Worm (Caenorhabditis elegans): ENCODE results near the gene F15H10.8.

F15H10.8 gene

ce11 chrV:10379761-10380160 lies 22.9 kb downstream of the F15H10.8 start:
- TF ChIP-seq sox-4 (tag; optimal IDR thresholded peaks at IDR 0.05) (no peak), C04F5.9 (tag; optimal IDR thresholded peaks at IDR 0.05) (no peak), efl-1 (optimal IDR thresholded peaks at IDR 0.05) (no peak), efl-1 (GFP tag; optimal IDR thresholded peaks at IDR 0.05 in 1 of 2) (no peak), egl-13 (tag; optimal IDR thresholded peaks at IDR 0.05) (no peak), efl-3 (GFP tag; optimal IDR thresholded peaks at IDR 0.05) (no peak), zip-4 (GFP tag; optimal IDR thresholded peaks at IDR 0.05) (no peak), nhr-237 (tag; optimal IDR thresholded peaks at IDR 0.05) (no peak), nhr-47 (tag; optimal IDR thresholded peaks at IDR 0.05) (no peak), skn-1 (tag; optimal IDR thresholded peaks at IDR 0.05) (no peak), lsy-2 (tag; optimal IDR thresholded peaks at IDR 0.05) (no peak), irx-1 (tag; optimal IDR thresholded peaks at IDR 0.05) (no peak)

DNA sequence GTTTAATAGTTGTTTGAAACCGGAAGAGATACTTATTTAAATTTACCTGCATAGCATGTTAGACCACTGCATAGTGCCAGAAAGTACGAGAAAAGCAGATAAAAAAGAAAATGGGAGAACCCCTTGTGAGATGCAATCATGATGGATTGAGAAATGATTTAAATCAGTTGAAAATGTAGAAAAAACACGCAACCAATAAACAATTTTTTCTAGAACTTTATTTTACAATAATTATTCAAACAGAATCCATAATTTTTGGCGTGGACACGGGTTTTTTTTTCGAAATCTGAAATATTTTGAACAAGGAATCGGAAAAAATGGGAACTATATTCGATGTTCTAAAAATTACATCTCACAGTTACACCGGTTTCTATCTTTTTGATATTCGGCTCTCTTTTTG lies 23.4 kb downstream of the F15H10.8 start, which contains the start of gene AC3.12:
Gene AC3.12 (minus strand): TSS at position 101 of the 400 bp plus-strand sequence.
- TF ChIP-seq lsy-2 (tag; optimal IDR thresholded peaks at IDR 0.05) = no peak
- TF ChIP-seq nhr-85 (tag) = peak; percentile 2
- TF ChIP-seq nhr-47 (tag; optimal IDR thresholded peaks at IDR 0.05) = no peak
- TF ChIP-seq unc-98 (GFP tag; IDR thresholded peaks at IDR 0.05) = no peak

ce11 chrV:10371951-10372350 lies 30.8 kb downstream of the F15H10.8 start, which contains the start of gene ugt-49:
Gene ugt-49 (plus strand): TSS chrV:10372321.
- TF ChIP-seq nhr-19 (GFP tag; conservative IDR thresholded peaks at IDR 0.05) (no peak), ceh-8 (GFP tag; optimal IDR thresholded peaks at IDR 0.05) (no peak), isw-1 (GFP tag; IDR thresholded peaks at IDR 0.05) (no peak), lir-3 (tag; optimal IDR thresholded peaks at IDR 0.05; ENCODE audit: poor library complexity) (no peak), dsc-1 (tag; optimal IDR thresholded peaks at IDR 0.05) (no peak), elt-2 (tag; optimal IDR thresholded peaks at IDR 0.05) (no peak), zag-1 (tag; optimal IDR thresholded peaks at IDR 0.05) (no peak), ama-1 (optimal IDR thresholded peaks at IDR 0.05) (no peak), nhr-237 (tag; optimal IDR thresholded peaks at IDR 0.05) (no peak), lin-14 (GFP tag; optimal IDR thresholded peaks at IDR 0.05) (no peak), nhr-76 (tag; optimal IDR thresholded peaks at IDR 0.05) (no peak), nhr-85 (tag) (no peak), alr-1 (tag; optimal IDR thresholded peaks at IDR 0.05; ENCODE audit: borderline replicate concordance) (no peak)

ce11 chrV:10371177-10371576 lies 31.5 kb downstream of the F15H10.8 start:
- no peak for TF ChIP-seq ceh-82 (tag; optimal IDR thresholded peaks at IDR 0.05)
- no peak for TF ChIP-seq pax-3 (tag; optimal IDR thresholded peaks at IDR 0.05)
- no peak for TF ChIP-seq skn-1 (tag; optimal IDR thresholded peaks at IDR 0.05)
- TF ChIP-seq ces-1 (GFP tag; optimal IDR thresholded peaks at IDR 0.05) = no peak
- peak; percentile 72 for TF ChIP-seq nhr-20 (tag; optimal IDR thresholded peaks at IDR 0.05)
- no peak for TF ChIP-seq mef-2 (tag; optimal IDR thresholded peaks at IDR 0.05)
- peak; percentile 49 for TF ChIP-seq nhr-71 (tag; optimal IDR thresholded peaks at IDR 0.05)
- peak; percentile 76 for TF ChIP-seq nhr-85 (tag)
- no peak for TF ChIP-seq unc-98 (GFP tag; IDR thresholded peaks at IDR 0.05)
- TF ChIP-seq nhr-84 (tag; optimal IDR thresholded peaks at IDR 0.05) = no peak
- no peak for TF ChIP-seq nhr-12 (tag; optimal IDR thresholded peaks at IDR 0.05)
- no peak for TF ChIP-seq pag-3 (tag; optimal IDR thresholded peaks at IDR 0.05; ENCODE audit: borderline replicate concordance, insufficient read depth)
- TF ChIP-seq egl-13 (tag; optimal IDR thresholded peaks at IDR 0.05) = no peak
- TF ChIP-seq unc-86 (tag; optimal IDR thresholded peaks at IDR 0.05) = no peak
- TF ChIP-seq Y116A8C.19 (tag; optimal IDR thresholded peaks at IDR 0.05; ENCODE audit: borderline replicate concordance) = no peak
- TF ChIP-seq fkh-4 (tag; optimal IDR thresholded peaks at IDR 0.05; ENCODE audit: borderline replicate concordance) = no peak
- TF ChIP-seq dsc-1 (tag; optimal IDR thresholded peaks at IDR 0.05) = no peak
- TF ChIP-seq lin-14 (GFP tag; optimal IDR thresholded peaks at IDR 0.05) = peak; percentile 68
- TF ChIP-seq nhr-47 (tag; optimal IDR thresholded peaks at IDR 0.05) = no peak
- no peak for TF ChIP-seq unc-30 (tag; optimal IDR thresholded peaks at IDR 0.05)
- TF ChIP-seq hlh-17 (GFP tag; optimal IDR thresholded peaks at IDR 0.05; ENCODE audit: borderline replicate concordance) = no peak
- no peak for TF ChIP-seq sox-4 (tag; optimal IDR thresholded peaks at IDR 0.05)
- no peak for TF ChIP-seq efl-1 (optimal IDR thresholded peaks at IDR 0.05)
- peak in 1 of 2 experiments; percentile 59 for TF ChIP-seq efl-1 (GFP tag; optimal IDR thresholded peaks at IDR 0.05 in 1 of 2)
- TF ChIP-seq rnt-1 (tag; optimal IDR thresholded peaks at IDR 0.05) = no peak
- TF ChIP-seq tbx-2 (tag; optimal IDR thresholded peaks at IDR 0.05) = peak; percentile 48
- peak in 1 of 2 experiments; percentile 73 for TF ChIP-seq lin-35 (GFP tag; optimal IDR thresholded peaks at IDR 0.05)
- TF ChIP-seq hpl-2 (GFP tag; optimal IDR thresholded peaks at IDR 0.05) = no peak
- TF ChIP-seq lin-39 (tag; optimal IDR thresholded peaks at IDR 0.05) = no peak
- peak; percentile 5 for TF ChIP-seq C16A3.4 (tag; optimal IDR thresholded peaks at IDR 0.05)
- no peak for TF ChIP-seq zip-4 (GFP tag; optimal IDR thresholded peaks at IDR 0.05)
- no peak for TF ChIP-seq hlh-4 (tag; optimal IDR thresholded peaks at IDR 0.05)

All from whole organism, L1 larva.